Worm (Caenorhabditis elegans) whole organism, early embryonic: ENCODE results near the gene C30F2.4.

Source experiments
- F13C5.2 ChIP-seq: sonication (generic microtip); optimal IDR thresholded peaks from 2 replicates; lab custom pipeline; 2017; ENCODE audit warnings: mild to moderate bottlenecking, missing genetic modification characterization, inconsistent platforms, missing compliant biosample characterization
- aly-1 ChIP-seq: sonication (generic microtip); optimal IDR thresholded peaks from 2 replicates; lab custom pipeline; 2016; ENCODE audit warnings: missing genetic modification characterization, missing compliant biosample characterization
- hmbx-1 ChIP-seq: sonication (generic microtip); optimal IDR thresholded peaks from 2 replicates; lab custom pipeline; 2016; ENCODE audit warnings: mild to moderate bottlenecking, missing genetic modification characterization, missing compliant biosample characterization

- no peak for TF ChIP-seq F13C5.2 (tag; lab: Kevin White, UChicago)
- no peak for TF ChIP-seq hmbx-1
- no peak for TF ChIP-seq aly-1 (tag; lab: Kevin White, UChicago)
Observed at ce11 chrX:16028980-16029379, 47.4 kb downstream of the C30F2.4 start.
